Fruit fly (Drosophila melanogaster): Measurements from ENCODE around the gene CG1273.

- TF ChIP-seq rn (GFP tag; IDR thresholded peaks at IDR 0.05) (peak; percentile 85), Pif1B (GFP tag; optimal IDR thresholded peaks at IDR 0.05) (no peak), CG12605 (GFP tag; IDR thresholded peaks at IDR 0.05) (peak; percentile 90), CG9948 (tag; optimal IDR thresholded peaks at IDR 0.05) (peak; percentile 94), gl (tag; optimal IDR thresholded peaks at IDR 0.05) (peak; percentile 82), D1 (tag; optimal IDR thresholded peaks at IDR 0.05) (peak; percentile 85), Pif1A (GFP tag; optimal IDR thresholded peaks at IDR 0.05) (no peak), EcR (GFP tag; optimal IDR thresholded peaks at IDR 0.05) (peak; percentile 97), Ets98B (GFP tag; IDR thresholded peaks at IDR 0.05) (peak; percentile 93)
Observed at dm6 chr3L:4239442-4240322, 23.8 kb upstream of the CG1273 start, which contains the start of gene Sqor.
